Worm (Caenorhabditis elegans): ENCODE results near the gene hrpf-2.

DNA sequence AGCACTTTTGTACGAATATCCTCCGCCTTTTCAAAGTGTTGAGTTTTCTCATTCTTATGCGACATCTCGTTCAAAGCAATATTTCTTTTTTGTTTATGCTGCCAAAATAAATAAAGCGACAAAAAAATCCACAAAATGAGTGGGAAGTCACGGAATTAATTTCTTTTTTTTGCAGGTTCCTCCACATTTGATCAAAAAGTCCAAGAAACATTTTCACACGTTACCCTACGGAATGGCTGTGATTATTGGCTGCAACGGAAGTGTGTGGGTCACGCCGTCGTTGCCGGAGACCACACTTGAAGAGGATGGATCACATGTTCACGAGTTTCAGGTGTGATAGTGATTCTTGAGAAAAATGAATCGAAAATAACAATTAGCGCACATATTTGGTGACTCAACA lies 40.2 kb upstream of the hrpf-2 start, which contains the start of gene Y73B6BL.22:
- no peak for TF ChIP-seq F49E8.2 (tag; optimal IDR thresholded peaks at IDR 0.05; ENCODE audit: insufficient read depth)
- TF ChIP-seq nfyb-1 (GFP tag; IDR thresholded peaks at IDR 0.05): no peak
- no peak for TF ChIP-seq nfya-1 (tag; optimal IDR thresholded peaks at IDR 0.05; ENCODE audit: borderline replicate concordance, insufficient read depth)
- no peak for TF ChIP-seq dpl-1 (GFP tag; optimal IDR thresholded peaks at IDR 0.05)
- TF ChIP-seq hlh-12 (tag; optimal IDR thresholded peaks at IDR 0.05): no peak
- no peak for TF ChIP-seq akir-1 (GFP tag; optimal IDR thresholded peaks at IDR 0.05)
- no peak for TF ChIP-seq repo-1 (tag; optimal IDR thresholded peaks at IDR 0.05)
- TF ChIP-seq mel-28 (tag; optimal IDR thresholded peaks at IDR 0.05; ENCODE audit: borderline replicate concordance): no peak
- no peak for TF ChIP-seq ZK185.1 (tag; optimal IDR thresholded peaks at IDR 0.05; ENCODE audit: poor library complexity, severe bottlenecking)
- TF ChIP-seq sea-2 (GFP tag; IDR thresholded peaks at IDR 0.05): no peak
- no peak for TF ChIP-seq nhr-120 (GFP tag; IDR thresholded peaks at IDR 0.05)
- TF ChIP-seq somi-1 (GFP tag; optimal IDR thresholded peaks at IDR 0.05): no peak
- no peak for TF ChIP-seq Y56A3A.18 (GFP tag; IDR thresholded peaks at IDR 0.05)
